Worm (Caenorhabditis elegans): ENCODE data around the gene F48B9.3.

ce11 chrX:2145629-2146028 lies 19.2 kb upstream of the F48B9.3 start, which contains the start of gene dpy-3:
- TF ChIP-seq ceh-39 (tag; optimal IDR thresholded peaks at IDR 0.05) (no peak), nhr-28 (tag; optimal IDR thresholded peaks at IDR 0.05) (no peak), nhr-12 (tag; optimal IDR thresholded peaks at IDR 0.05) (no peak)
